Worm (Caenorhabditis elegans) whole organism, mixed stage, embryonic: Measurements from ENCODE around the gene F01F1.14.

Experiments used
- bed-3 ChIP-seq: fragments of 200-800 bp; sonication (Bioruptor generic); optimal IDR thresholded peaks from 3 replicates; lab custom pipeline; 2018; ENCODE audit warnings: mild to moderate bottlenecking, missing genetic modification characterization, moderate library complexity, missing compliant biosample characterization
- ceh-39 ChIP-seq: fragments of 150-350 bp; optimal IDR thresholded peaks from 2 replicates; lab custom pipeline; 2014; ENCODE audit warnings: missing biosample characterization, missing genetic modification characterization
- ceh-83 ChIP-seq: fragments of 200-800 bp; sonication (Bioruptor generic); optimal IDR thresholded peaks from 2 replicates; lab custom pipeline; 2018; ENCODE audit warnings: mild to moderate bottlenecking, missing genetic modification characterization, missing compliant biosample characterization
- elt-3 ChIP-seq: fragments of 150-350 bp; optimal IDR thresholded peaks from 2 replicates; lab custom pipeline; 2014; ENCODE audit warnings: missing biosample characterization, missing genetic modification characterization
- lin-13 ChIP-seq: fragments of 150-350 bp; optimal IDR thresholded peaks from 2 replicates; lab custom pipeline; 2014; ENCODE audit warnings: missing biosample characterization, missing genetic modification characterization
- lin-32 ChIP-seq: fragments of 200-800 bp; sonication (Bioruptor generic); optimal IDR thresholded peaks from 2 replicates; lab custom pipeline; 2018; ENCODE audit warnings: mild to moderate bottlenecking, missing genetic modification characterization, missing compliant biosample characterization
- lsy-2 ChIP-seq: fragments of 150-350 bp; optimal IDR thresholded peaks from 2 replicates; lab custom pipeline; 2014; ENCODE audit warnings: missing biosample characterization, missing genetic modification characterization
- mep-1 ChIP-seq: fragments of 150-350 bp; optimal IDR thresholded peaks from 2 replicates; lab custom pipeline; 2017; ENCODE audit warnings: missing biosample characterization, missing genetic modification reagents, missing genetic modification characterization, inconsistent platforms
- nhr-12 ChIP-seq: fragments of 150-350 bp; optimal IDR thresholded peaks from 2 replicates; lab custom pipeline; 2014; ENCODE audit warnings: missing biosample characterization, missing genetic modification characterization
- nhr-2 ChIP-seq: fragments of 150-350 bp; optimal IDR thresholded peaks from 2 replicates; lab custom pipeline; 2014; ENCODE audit warnings: missing biosample characterization, missing genetic modification characterization
- nhr-237 ChIP-seq: fragments of 150-350 bp; optimal IDR thresholded peaks from 2 replicates; lab custom pipeline; 2014; ENCODE audit warnings: missing biosample characterization, missing genetic modification characterization
- nhr-28 ChIP-seq: fragments of 150-350 bp; optimal IDR thresholded peaks from 2 replicates; lab custom pipeline; 2014; ENCODE audit warnings: missing biosample characterization, missing genetic modification characterization
- unc-39 ChIP-seq: fragments of 150-350 bp; optimal IDR thresholded peaks from 2 replicates; lab custom pipeline; 2014; ENCODE audit warnings: missing biosample characterization, missing genetic modification characterization
- ztf-11 ChIP-seq: fragments of 150-350 bp; optimal IDR thresholded peaks from 2 replicates; lab custom pipeline; 2014; ENCODE audit warnings: missing biosample characterization, missing genetic modification characterization

- TF ChIP-seq lin-13 (no peak), ceh-39 (tag; lab: Kevin White, UChicago) (no peak), unc-39 (tag; lab: Kevin White, UChicago) (no peak), elt-3 (no peak), lin-32 (GFP tag; lab: Kevin White, UChicago) (no peak), lsy-2 (tag; lab: Kevin White, UChicago) (no peak), nhr-237 (tag; lab: Kevin White, UChicago) (no peak), bed-3 (no peak), ztf-11 (tag; lab: Kevin White, UChicago) (no peak), nhr-2 (no peak), nhr-12 (tag; lab: Kevin White, UChicago) (no peak), mep-1 (tag; lab: Kevin White, UChicago) (no peak), nhr-28 (tag; lab: Kevin White, UChicago) (no peak), ceh-83 (GFP tag; lab: Kevin White, UChicago) (no peak)
These were observed 10.2 kb upstream of the F01F1.14 start for ce11 chrIII:5892909-5893308.
